Worm (Caenorhabditis elegans) whole organism, L3 larva: ENCODE data around the gene F56C9.6.

Experiments used
- nhr-23 ChIP-seq: fragments of 150-350 bp; optimal IDR thresholded peaks from 2 replicates; lab custom pipeline; 2014; ENCODE audit warnings: missing biosample characterization, missing genetic modification reagents, missing genetic modification characterization
- skn-1 ChIP-seq: fragments of 150-350 bp; optimal IDR thresholded peaks from 2 replicates; lab custom pipeline; 2014; ENCODE audit warnings: missing biosample characterization, missing genetic modification characterization

ce11 chrIII:7293075-7293684, 17.4 kb downstream of the F56C9.6 start, which contains the start of gene cwf-19L2:
- TF ChIP-seq skn-1 (tag; lab: Kevin White, UChicago) (no peak), nhr-23 (tag; lab: Kevin White, UChicago) (no peak)
